Worm (Caenorhabditis elegans) whole organism, L3 larva: ENCODE data around the gene C03G6.21.
"Not testable (repeated sequence)": the region's sequence is repeated elsewhere in the genome, so short reads cannot be mapped to it uniquely, and the experiment has no call there.

Experiments
- R02D3.7 ChIP-seq: fragments of 150-350 bp; optimal IDR thresholded peaks from 2 replicates; lab custom pipeline; 2014; ENCODE audit warnings: missing biosample characterization, missing genetic modification characterization
- aly-2 ChIP-seq: fragments of 150-350 bp; optimal IDR thresholded peaks from 2 replicates; lab custom pipeline; 2014; ENCODE audit warnings: missing biosample characterization, missing genetic modification characterization
- ama-1 ChIP-seq: fragments of 150-350 bp; optimal IDR thresholded peaks from 2 replicates; lab custom pipeline; 2018
- ceh-28 ChIP-seq: fragments of 150-350 bp; optimal IDR thresholded peaks from 2 replicates; lab custom pipeline; 2014; ENCODE audit warnings: missing biosample characterization, missing genetic modification reagents, missing genetic modification characterization
- ceh-82 ChIP-seq: fragments of 150-350 bp; optimal IDR thresholded peaks from 2 replicates; lab custom pipeline; 2014; ENCODE audit warnings: missing biosample characterization, missing genetic modification characterization
- egl-27 ChIP-seq: sonication (generic microtip); optimal IDR thresholded peaks from 4 replicates; lab custom pipeline; 2017; ENCODE audit warnings: missing biosample characterization, missing genetic modification reagents, missing genetic modification characterization
- egl-5 ChIP-seq: fragments of 150-350 bp; optimal IDR thresholded peaks from 2 replicates; lab custom pipeline; 2017; ENCODE audit warnings: missing biosample characterization, missing genetic modification reagents, missing genetic modification characterization, inconsistent platforms
- elt-1 ChIP-seq: fragments of 150-350 bp; optimal IDR thresholded peaks from 2 replicates; lab custom pipeline; 2014; ENCODE audit warnings: missing biosample characterization, missing genetic modification characterization
- elt-2 ChIP-seq: sonication (generic microtip); optimal IDR thresholded peaks from 2 replicates; lab custom pipeline; 2016; ENCODE audit warnings: missing genetic modification reagents, mild to moderate bottlenecking, missing genetic modification characterization, missing compliant biosample characterization
- eor-1 ChIP-seq, 2 experiments: fragments of 150-350 bp; optimal IDR thresholded peaks; 2 replicates each; lab custom pipeline; 2014 to 2018; ENCODE audit warnings: missing biosample characterization in 2 of 2, missing genetic modification characterization in 2 of 2
- fkh-10 ChIP-seq: sonication (generic microtip); optimal IDR thresholded peaks from 2 replicates; lab custom pipeline; 2017; ENCODE audit warnings: missing biosample characterization, missing genetic modification reagents, missing genetic modification characterization
- fkh-2 ChIP-seq: fragments of 150-350 bp; optimal IDR thresholded peaks from 2 replicates; lab custom pipeline; 2014; ENCODE audit warnings: missing biosample characterization, missing genetic modification reagents, missing genetic modification characterization
- fos-1 ChIP-seq: fragments of 150-350 bp; optimal IDR thresholded peaks from 2 replicates; lab custom pipeline; 2014; ENCODE audit warnings: missing biosample characterization, missing genetic modification characterization
- hmg-11 ChIP-seq: sonication (generic microtip); optimal IDR thresholded peaks from 2 replicates; lab custom pipeline; 2016; ENCODE audit warnings: missing genetic modification characterization, missing compliant biosample characterization
- jun-1 ChIP-seq: fragments of 150-350 bp; optimal IDR thresholded peaks from 2 replicates; lab custom pipeline; 2014; ENCODE audit warnings: missing biosample characterization, missing genetic modification reagents, missing genetic modification characterization
- lsy-12 ChIP-seq: sonication (generic microtip); optimal IDR thresholded peaks from 2 replicates; lab custom pipeline; 2016; ENCODE audit warnings: mild to moderate bottlenecking, missing genetic modification characterization, missing compliant biosample characterization
- mdl-1 ChIP-seq: fragments of 150-350 bp; optimal IDR thresholded peaks from 2 replicates; lab custom pipeline; 2014; ENCODE audit warnings: missing biosample characterization, missing genetic modification characterization
- nfya-1 ChIP-seq: sonication (generic microtip); optimal IDR thresholded peaks from 2 replicates; lab custom pipeline; 2017; ENCODE audit warnings: missing genetic modification characterization, mild to moderate bottlenecking, missing compliant biosample characterization, antibody characterized with exemption, moderate library complexity; ENCODE audit not compliant: insufficient read depth
- nhr-11 ChIP-seq: fragments of 150-350 bp; optimal IDR thresholded peaks from 2 replicates; lab custom pipeline; 2014; ENCODE audit warnings: missing biosample characterization, missing genetic modification characterization
- nhr-237 ChIP-seq: fragments of 150-350 bp; optimal IDR thresholded peaks from 2 replicates; lab custom pipeline; 2014; ENCODE audit warnings: missing biosample characterization, missing genetic modification characterization
- nhr-25 ChIP-seq: sonication (generic microtip); optimal IDR thresholded peaks from 2 replicates; lab custom pipeline; 2017; ENCODE audit warnings: missing biosample characterization, missing genetic modification characterization
- nhr-28 ChIP-seq: fragments of 150-350 bp; optimal IDR thresholded peaks from 2 replicates; lab custom pipeline; 2014; ENCODE audit warnings: missing biosample characterization, missing genetic modification characterization
- nhr-43 ChIP-seq: sonication (generic microtip); optimal IDR thresholded peaks from 2 replicates; lab custom pipeline; 2016; ENCODE audit warnings: mild to moderate bottlenecking, missing genetic modification characterization, missing compliant biosample characterization; ENCODE audit not compliant: poor library complexity, severe bottlenecking
- nhr-76 ChIP-seq: fragments of 150-350 bp; sonication (generic microtip); optimal IDR thresholded peaks from 5 replicates; lab custom pipeline; 2014; ENCODE audit warnings: missing biosample characterization, missing genetic modification characterization
- nhr-77 ChIP-seq: fragments of 150-350 bp; optimal IDR thresholded peaks from 2 replicates; lab custom pipeline; 2014; ENCODE audit warnings: missing biosample characterization, missing genetic modification characterization
- pha-4 ChIP-seq: fragments of 150-350 bp; optimal IDR thresholded peaks from 2 replicates; lab custom pipeline; 2014; ENCODE audit warnings: missing biosample characterization, missing genetic modification reagents, missing genetic modification characterization
- pqm-1 ChIP-seq: fragments of 150-350 bp; optimal IDR thresholded peaks from 2 replicates; lab custom pipeline; 2017; ENCODE audit warnings: missing biosample characterization, missing genetic modification characterization, inconsistent platforms
- sea-2 ChIP-seq: fragments of 150-350 bp; sonication (generic microtip); optimal IDR thresholded peaks from 4 replicates; lab custom pipeline; 2014; ENCODE audit warnings: missing biosample characterization, missing genetic modification reagents, missing genetic modification characterization
- skn-1 ChIP-seq: fragments of 150-350 bp; optimal IDR thresholded peaks from 2 replicates; lab custom pipeline; 2014; ENCODE audit warnings: missing biosample characterization, missing genetic modification characterization
- snpc-4 ChIP-seq: fragments of 150-350 bp; optimal IDR thresholded peaks from 2 replicates; lab custom pipeline; 2014; ENCODE audit warnings: missing biosample characterization, missing genetic modification characterization
- tbx-2 ChIP-seq: sonication (generic microtip); optimal IDR thresholded peaks from 2 replicates; lab custom pipeline; 2016; ENCODE audit warnings: mild to moderate bottlenecking, missing genetic modification characterization, missing compliant biosample characterization
- unc-39 ChIP-seq: sonication (generic microtip); optimal IDR thresholded peaks from 4 replicates; lab custom pipeline; 2017; ENCODE audit warnings: missing biosample characterization, missing genetic modification characterization
- zag-1 ChIP-seq: fragments of 150-350 bp; optimal IDR thresholded peaks from 2 replicates; lab custom pipeline; 2014; ENCODE audit warnings: missing biosample characterization, missing genetic modification characterization
- ztf-4 ChIP-seq: fragments of 150-350 bp; optimal IDR thresholded peaks from 2 replicates; lab custom pipeline; 2014; ENCODE audit warnings: missing biosample characterization, missing genetic modification characterization

Gene C03G6.21

ce11 chrV:7345494-7345893, 11.1 kb downstream of the C03G6.21 start, which contains the start of gene nhr-147:
TSS of gene nhr-147 (plus strand) at chrV:7345794.
- not testable (repeated sequence) for TF ChIP-seq egl-27; mdl-1 (tag; lab: Kevin White, UChicago); nhr-43 (tag; lab: Kevin White, UChicago)

ce11 chrV:7343522-7343921, 13.1 kb downstream of the C03G6.21 start, which contains the start of gene srh-244:
TSS of gene srh-244 (plus strand) at chrV:7343822.
- TF ChIP-seq egl-5 (tag; lab: Kevin White, UChicago) (no peak), elt-1 (no peak), jun-1 (tag; lab: Kevin White, UChicago) (no peak), skn-1 (tag; lab: Kevin White, UChicago) (no peak), fos-1 (tag; lab: Kevin White, UChicago) (no peak), sea-2 (GFP tag; lab: Kevin White, UChicago) (no peak), pha-4 (tag; lab: Kevin White, UChicago) (no peak), ztf-4 (tag; lab: Kevin White, UChicago) (no peak), elt-2 (tag; lab: Kevin White, UChicago) (no peak), egl-27 (no peak), nhr-77 (tag; lab: Kevin White, UChicago) (no peak)

- TF ChIP-seq nhr-237 = no peak
- TF ChIP-seq nhr-25 (tag; lab: Kevin White, UChicago) = peak; percentile 43
Measured at ce11 chrV:7341942-7342341, 14.6 kb downstream of the C03G6.21 start, which contains the start of the genes nhr-263 and nhr-148. TSS of gene nhr-263 (minus strand) at chrV:7342042. TSS of gene nhr-148 (plus strand) at chrV:7342156.

- TF ChIP-seq nhr-28 (tag; lab: Kevin White, UChicago) (no peak), ceh-28 (tag; lab: Kevin White, UChicago) (no peak), fkh-10 (GFP tag; lab: Kevin White, UChicago) (no peak), nfya-1 (tag; lab: Kevin White, UChicago) (no peak), ama-1 (lab: Kevin White, UChicago) (no peak), elt-1 (no peak), fos-1 (tag; lab: Kevin White, UChicago) (no peak), zag-1 (tag; lab: Kevin White, UChicago) (no peak), nhr-11 (tag; lab: Kevin White, UChicago) (no peak), fkh-2 (tag; lab: Kevin White, UChicago) (no peak), ceh-82 (tag; lab: Kevin White, UChicago) (no peak), egl-5 (tag; lab: Kevin White, UChicago) (no peak)
- TF ChIP-seq, all 47 proteins: peak for 0
Measured at ce11 chrV:7339831-7340230, 16.8 kb downstream of the C03G6.21 start, which contains the start of gene srh-187. TSS of gene srh-187 (minus strand) at chrV:7339931.

- not testable (repeated sequence) for TF ChIP-seq hmg-11, nhr-11, nhr-76 (tag; lab: Kevin White, UChicago)
Measured at ce11 chrV:7337218-7337617, 19.4 kb downstream of the C03G6.21 start, which contains the start of gene F10G2.7. TSS of gene F10G2.7 (minus strand) at chrV:7337318.

- TF ChIP-seq tbx-2 (no peak), ama-1 (lab: Kevin White, UChicago) (no peak), R02D3.7 (tag; lab: Kevin White, UChicago) (no peak), pha-4 (tag; lab: Kevin White, UChicago) (no peak), pqm-1 (tag; lab: Kevin White, UChicago) (no peak), nhr-76 (tag; lab: Kevin White, UChicago) (no peak), nhr-77 (tag; lab: Kevin White, UChicago) (no peak), snpc-4 (no peak), mdl-1 (tag; lab: Kevin White, UChicago) (no peak), nhr-11 (tag; lab: Kevin White, UChicago) (no peak), aly-2 (tag; lab: Kevin White, UChicago) (no peak), sea-2 (GFP tag; lab: Kevin White, UChicago) (no peak), unc-39 (tag; lab: Kevin White, UChicago) (no peak), fkh-10 (GFP tag; lab: Kevin White, UChicago) (no peak), lsy-12 (tag; lab: Kevin White, UChicago) (no peak), eor-1 (tag; optimal IDR thresholded peaks at IDR 0.05; lab: Kevin White, UChicago) (no peak), ztf-4 (tag; lab: Kevin White, UChicago) (no peak), jun-1 (tag; lab: Kevin White, UChicago) (no peak)
Measured at ce11 chrV:7332253-7332652, 24.3 kb downstream of the C03G6.21 start, which contains the start of gene F10G2.1. TSS of gene F10G2.1 (plus strand) at chrV:7332553.
